Fruit fly (Drosophila melanogaster) S2 (cell line): ENCODE data around the gene Sod1.

ENCODE experiments used
- CG8478 ChIP-seq: fragments of >200 bp; optimal IDR thresholded peaks from 2 replicates; lab custom pipeline; 2018
- CTCF ChIP-seq, 2 experiments: fragments of >200 bp; optimal IDR thresholded peaks; 2 replicates each; lab custom pipeline; 2018

Gene Sod1

DNA sequence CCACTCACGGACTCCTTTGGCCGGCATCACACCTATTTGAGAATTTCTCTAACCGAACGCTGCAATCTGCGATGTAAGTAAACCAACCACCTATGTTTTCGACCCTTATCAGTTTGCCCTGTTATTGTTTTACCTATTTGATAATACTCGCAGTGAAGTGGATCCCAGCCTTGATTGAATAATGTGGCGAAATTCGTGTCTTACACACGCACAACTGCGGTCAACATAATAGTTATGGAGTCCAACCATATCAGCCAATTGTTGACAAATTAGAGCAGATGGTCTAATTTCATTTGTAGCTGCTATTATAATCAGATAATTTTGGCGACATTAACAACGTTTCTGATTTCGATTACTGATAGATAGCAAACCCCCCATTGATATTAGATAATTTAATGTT, 42.5 kb downstream of the Sod1 start:
- TF ChIP-seq CTCF (optimal IDR thresholded peaks at IDR 0.05; lab: Kevin White, UChicago) (no peak), CG8478 (lab: Kevin White, UChicago) (no peak)

DNA sequence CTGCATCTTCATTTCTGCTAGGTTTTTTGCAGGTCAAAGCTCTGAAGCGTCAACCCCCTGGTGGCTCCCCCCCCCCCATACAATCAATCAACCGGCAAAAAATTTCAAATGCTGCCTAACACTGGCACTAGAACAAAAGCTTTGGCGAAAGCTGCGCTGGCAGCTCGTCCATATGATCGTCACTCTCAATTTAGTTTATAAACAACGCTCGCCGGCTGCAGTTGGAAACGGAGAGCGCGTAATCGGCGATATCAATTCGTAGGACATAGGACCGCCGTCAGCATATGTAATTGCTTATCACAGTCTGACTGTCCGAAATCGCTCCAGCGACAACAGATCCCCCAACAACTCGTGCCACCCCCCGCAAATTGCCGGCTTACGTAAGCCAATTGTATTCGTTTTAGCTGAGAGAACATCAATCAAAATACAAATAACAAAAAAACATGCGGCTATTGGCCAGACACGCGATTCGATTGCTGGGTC, 43.1 kb downstream of the Sod1 start, which contains the start of gene Mocs1:
Gene Mocs1, plus strand, starts transcription at position 155 of the 483 bp plus-strand sequence.
- TF ChIP-seq CG8478 (lab: Kevin White, UChicago): no peak
- no peak for TF ChIP-seq CTCF (optimal IDR thresholded peaks at IDR 0.05; lab: Kevin White, UChicago)

DNA sequence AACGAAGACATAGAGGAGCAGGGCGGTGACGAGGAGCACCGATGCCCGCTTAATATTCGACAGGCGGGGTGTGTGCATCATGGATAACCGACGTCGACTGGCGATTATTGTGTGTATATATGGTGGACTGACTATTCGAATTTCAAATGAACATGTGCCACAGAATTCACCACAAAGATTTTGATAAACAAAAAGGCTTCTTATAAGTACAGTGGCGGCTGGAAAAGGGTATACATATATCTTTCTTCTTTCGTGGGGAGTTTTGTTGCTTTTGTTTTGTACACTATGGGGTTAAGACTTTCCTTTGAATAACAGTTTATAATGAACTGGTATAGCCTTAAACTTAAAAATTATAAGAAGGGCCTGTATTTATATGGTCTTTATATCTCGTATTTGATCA, 43.8 kb downstream of the Sod1 start, which contains the start of gene CG6310:
Gene CG6310, minus strand, starts transcription at position 101 of the 400 bp plus-strand sequence.
- no peak for TF ChIP-seq CTCF (optimal IDR thresholded peaks at IDR 0.05; lab: Kevin White, UChicago)
- TF ChIP-seq CG8478 (lab: Kevin White, UChicago): no peak

DNA sequence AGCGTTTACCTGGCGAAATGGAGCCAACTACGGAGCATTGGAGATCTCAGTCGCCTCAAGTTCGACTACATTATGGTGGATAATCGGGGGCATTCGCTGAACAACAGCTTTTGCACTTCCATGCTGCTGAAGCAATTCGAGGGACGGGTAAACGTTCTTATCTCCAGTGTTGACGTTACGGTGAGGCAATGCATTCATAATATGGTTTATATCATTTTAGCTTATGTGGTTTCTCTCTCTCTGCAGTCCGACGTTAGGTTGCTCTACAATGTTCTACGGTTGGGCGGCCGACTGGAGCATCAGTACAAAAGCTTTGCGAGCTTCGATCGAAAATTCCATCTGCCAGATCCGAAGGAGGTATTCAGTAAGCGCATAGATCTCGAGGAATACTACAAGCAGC, 47.7 kb downstream of the Sod1 start:
- TF ChIP-seq CTCF (optimal IDR thresholded peaks at IDR 0.05; lab: Kevin White, UChicago) (no peak), CG8478 (lab: Kevin White, UChicago) (no peak)

DNA sequence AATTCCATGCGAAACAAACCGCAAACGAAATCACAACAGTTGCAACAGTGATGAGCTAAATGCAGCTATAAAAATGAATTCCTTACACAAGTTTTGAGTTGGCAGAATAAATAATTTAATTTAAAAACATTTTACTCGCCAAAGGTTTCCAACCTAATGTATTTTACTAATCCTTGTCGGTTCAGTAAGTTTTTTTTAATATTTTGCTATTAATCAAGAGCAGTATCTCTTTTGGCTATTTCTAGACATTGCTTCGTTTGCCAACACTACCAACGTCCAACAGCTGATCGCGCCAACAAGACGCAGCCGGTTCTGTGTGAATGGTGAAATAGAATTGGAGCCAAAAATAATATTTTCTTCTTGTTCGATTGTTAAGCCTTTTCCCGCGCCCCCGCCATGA, 48.9 kb downstream of the Sod1 start, which contains the start of the genes CG32075, CG45101 and SuUR:
Gene CG32075, minus strand, starts transcription at position 253 of the 400 bp plus-strand sequence.
Gene CG45101, plus strand, starts transcription at position 303 of the 400 bp plus-strand sequence.
Gene SuUR, plus strand, starts transcription at position 303 of the 400 bp plus-strand sequence.
- TF ChIP-seq CTCF (optimal IDR thresholded peaks at IDR 0.05; lab: Kevin White, UChicago) (no peak), CG8478 (lab: Kevin White, UChicago) (no peak)

DNA sequence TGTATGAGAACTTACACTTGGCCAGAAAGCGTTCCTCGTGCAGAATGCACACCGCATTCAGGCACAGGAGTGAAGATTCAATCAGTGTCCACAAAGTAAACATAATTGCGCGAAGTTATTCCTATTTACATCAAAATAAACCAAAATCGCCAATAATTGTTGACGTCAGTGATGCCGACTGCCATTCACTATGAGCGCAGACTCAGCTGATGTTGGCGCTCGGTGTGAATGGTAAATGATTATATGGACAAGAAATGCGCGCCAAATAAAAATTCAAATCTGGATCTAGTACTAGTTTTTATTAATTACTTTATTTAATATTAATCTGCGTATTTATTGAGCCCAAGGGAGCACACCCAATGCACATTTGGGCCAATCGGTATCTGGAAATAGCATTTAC, 51.1 kb downstream of the Sod1 start, which contains the start of gene CG32069:
Gene CG32069, minus strand, starts transcription at position 174 of the 400 bp plus-strand sequence.
- TF ChIP-seq CTCF (optimal IDR thresholded peaks at IDR 0.05; lab: Kevin White, UChicago) (no peak), CG8478 (lab: Kevin White, UChicago) (no peak)
